Fruit fly (Drosophila melanogaster) whole organism, embryonic: Measurements from ENCODE around the gene ppk30.
A peak's percentile ranks its signal among the peaks of the same experiment; 100 is the strongest.

Source experiments
- Aef1 ChIP-seq: fragments of 200-800 bp; sonication (Bioruptor generic); IDR thresholded peaks from 3 replicates; pipeline ENCODE4 v1.3.6; 2022; ENCODE audit warnings: missing biosample characterization, missing genetic modification characterization
- Blimp-1 ChIP-seq: fragments of 200-800 bp; sonication (Bioruptor generic); optimal IDR thresholded peaks from 3 replicates; lab custom pipeline; 2018; ENCODE audit warnings: missing biosample characterization, missing genetic modification characterization, mild to moderate bottlenecking, moderate library complexity, missing genetic modification reagents
- Bteb2 ChIP-seq: fragments of 200-800 bp; sonication (Bioruptor generic); optimal IDR thresholded peaks from 2 replicates; lab custom pipeline; 2016; ENCODE audit warnings: missing biosample characterization, missing genetic modification characterization
- CG10267 ChIP-seq: fragments of 200-800 bp; sonication (Bioruptor generic); optimal IDR thresholded peaks from 2 replicates; lab custom pipeline; 2018; ENCODE audit warnings: missing biosample characterization, mild to moderate bottlenecking, missing genetic modification characterization, moderate library complexity
- CG11247 ChIP-seq: fragments of 200-800 bp; sonication (Bioruptor generic); IDR thresholded peaks from 2 replicates; pipeline ENCODE4 v1.3.6; 2022; ENCODE audit warnings: missing biosample characterization, missing genetic modification characterization
- CG12071 ChIP-seq: fragments of 200-800 bp; sonication (Bioruptor generic); optimal IDR thresholded peaks from 3 replicates; lab custom pipeline; 2018; ENCODE audit warnings: missing biosample characterization, mild to moderate bottlenecking, missing genetic modification characterization
- CG12744 ChIP-seq: fragments of 200-800 bp; sonication (Bioruptor generic); optimal IDR thresholded peaks from 2 replicates; lab custom pipeline; 2016; ENCODE audit warnings: missing biosample characterization, missing genetic modification characterization
- CG12942 ChIP-seq: fragments of 200-800 bp; sonication (Bioruptor generic); optimal IDR thresholded peaks from 3 replicates; lab custom pipeline; 2016; ENCODE audit warnings: missing biosample characterization, missing genetic modification characterization
- CG13775 ChIP-seq: fragments of 200-800 bp; sonication (Bioruptor generic); optimal IDR thresholded peaks from 3 replicates; lab custom pipeline; 2017; ENCODE audit warnings: missing biosample characterization, mild to moderate bottlenecking, missing genetic modification characterization
- CG14441 ChIP-seq: fragments of 200-800 bp; sonication (Bioruptor generic); IDR thresholded peaks from 2 replicates; pipeline ENCODE4 v1.3.6; 2022; ENCODE audit warnings: missing biosample characterization, missing genetic modification characterization
- CG14667 ChIP-seq: fragments of 200-800 bp; sonication (Bioruptor generic); IDR thresholded peaks from 2 replicates; pipeline ENCODE4 v1.3.6; 2022; ENCODE audit warnings: missing biosample characterization, missing genetic modification characterization
- CG15601 ChIP-seq: fragments of 200-800 bp; sonication (Bioruptor generic); optimal IDR thresholded peaks from 3 replicates; lab custom pipeline; 2019; ENCODE audit warnings: missing biosample characterization, mild to moderate bottlenecking, missing genetic modification characterization, moderate library complexity
- CG17361 ChIP-seq: fragments of 200-800 bp; sonication (Bioruptor generic); IDR thresholded peaks from 3 replicates; pipeline ENCODE4 v1.3.6; 2022; ENCODE audit warnings: missing biosample characterization, missing genetic modification characterization
- CG30431 ChIP-seq: fragments of 200-800 bp; sonication (Bioruptor generic); optimal IDR thresholded peaks from 2 replicates; lab custom pipeline; 2017; ENCODE audit warnings: missing biosample characterization, missing genetic modification characterization
- CG31441 ChIP-seq: fragments of 200-800 bp; sonication (Bioruptor generic); IDR thresholded peaks from 2 replicates; pipeline ENCODE4 v1.3.6; 2022; ENCODE audit warnings: missing biosample characterization, missing genetic modification characterization
- CG4282 ChIP-seq: fragments of 200-800 bp; sonication (Bioruptor generic); optimal IDR thresholded peaks from 2 replicates; lab custom pipeline; 2016; ENCODE audit warnings: missing biosample characterization, missing genetic modification characterization
- CG4360 ChIP-seq: fragments of 200-800 bp; sonication (Bioruptor generic); IDR thresholded peaks from 2 replicates; pipeline ENCODE4 v1.3.6; 2022; ENCODE audit warnings: missing biosample characterization, missing genetic modification characterization
- CG4424 ChIP-seq: fragments of 200-800 bp; sonication (Bioruptor generic); optimal IDR thresholded peaks from 3 replicates; lab custom pipeline; 2016; ENCODE audit warnings: missing biosample characterization, missing genetic modification characterization
- CG4820 ChIP-seq: fragments of 200-800 bp; sonication (Bioruptor generic); optimal IDR thresholded peaks from 3 replicates; lab custom pipeline; 2016; ENCODE audit warnings: missing biosample characterization, missing genetic modification characterization
- CG7357 ChIP-seq: fragments of 200-800 bp; sonication (Bioruptor generic); IDR thresholded peaks from 3 replicates; pipeline ENCODE4 v1.3.6; 2022; ENCODE audit warnings: missing biosample characterization, missing genetic modification characterization
- CG8089 ChIP-seq: fragments of 200-800 bp; sonication (Bioruptor generic); optimal IDR thresholded peaks from 3 replicates; lab custom pipeline; 2016; ENCODE audit warnings: missing biosample characterization, missing genetic modification characterization
- CG9727 ChIP-seq: fragments of 200-800 bp; sonication (Bioruptor generic); optimal IDR thresholded peaks from 3 replicates; lab custom pipeline; 2017; ENCODE audit warnings: missing biosample characterization, mild to moderate bottlenecking, missing genetic modification characterization
- CG9797 ChIP-seq: fragments of 200-800 bp; sonication (Bioruptor generic); optimal IDR thresholded peaks from 3 replicates; lab custom pipeline; 2018; ENCODE audit warnings: missing biosample characterization, mild to moderate bottlenecking, missing genetic modification characterization
- CTCF ChIP-seq: fragments of 200-800 bp; sonication (Bioruptor generic); optimal IDR thresholded peaks from 2 replicates; lab custom pipeline; 2017; ENCODE audit warnings: missing biosample characterization, mild to moderate bottlenecking, missing genetic modification characterization, moderate library complexity
- Deaf1 ChIP-seq: fragments of 200-800 bp; optimal IDR thresholded peaks from 3 replicates; lab custom pipeline; 2019; ENCODE audit warnings: missing biosample characterization, mild to moderate bottlenecking, missing genetic modification characterization, moderate library complexity
- Dip3 ChIP-seq: fragments of 200-800 bp; sonication (Bioruptor generic); optimal IDR thresholded peaks from 3 replicates; lab custom pipeline; 2016; ENCODE audit warnings: missing biosample characterization, missing genetic modification characterization
- Drgx ChIP-seq: fragments of 200-800 bp; sonication (Bioruptor generic); IDR thresholded peaks from 2 replicates; pipeline ENCODE4 v1.3.6; 2022; ENCODE audit warnings: missing biosample characterization, missing genetic modification characterization
- Med ChIP-seq: fragments of 200-800 bp; sonication (Bioruptor generic); peaks from one replicate; lab custom pipeline; 2016; ENCODE audit warnings: missing biosample characterization, missing genetic modification characterization, mild to moderate bottlenecking, inconsistent platforms, moderate library complexity
- NC2β ChIP-seq: fragments of 200-800 bp; sonication (Bioruptor generic); optimal IDR thresholded peaks from 2 replicates; lab custom pipeline; 2016; ENCODE audit warnings: missing biosample characterization, missing genetic modification characterization
- Nf-YB ChIP-seq: fragments of 200-800 bp; sonication (Bioruptor generic); optimal IDR thresholded peaks from 3 replicates; lab custom pipeline; 2019; ENCODE audit warnings: missing biosample characterization, mild to moderate bottlenecking, missing genetic modification characterization, moderate library complexity
- Oli ChIP-seq: fragments of 200-800 bp; sonication (Bioruptor generic); optimal IDR thresholded peaks from 2 replicates; lab custom pipeline; 2018; ENCODE audit warnings: missing biosample characterization, mild to moderate bottlenecking, missing genetic modification characterization, moderate library complexity
- Ssrp ChIP-seq: fragments of 200-800 bp; sonication (Bioruptor generic); optimal IDR thresholded peaks from 2 replicates; lab custom pipeline; 2018; ENCODE audit warnings: missing biosample characterization, mild to moderate bottlenecking, missing genetic modification characterization, moderate library complexity
- YL-1 ChIP-seq: fragments of 200-800 bp; sonication (Bioruptor generic); optimal IDR thresholded peaks from 3 replicates; lab custom pipeline; 2017; ENCODE audit warnings: missing biosample characterization, mild to moderate bottlenecking, missing genetic modification characterization
- abd-A ChIP-seq: fragments of 200-800 bp; sonication (Bioruptor generic); optimal IDR thresholded peaks from 3 replicates; lab custom pipeline; 2019; ENCODE audit warnings: missing biosample characterization, mild to moderate bottlenecking, missing genetic modification characterization, moderate library complexity
- cad ChIP-seq: fragments of >200 bp; optimal IDR thresholded peaks from 2 replicates; lab custom pipeline; 2017; ENCODE audit warnings: missing biosample characterization, missing genetic modification characterization
- chif ChIP-seq, 2 experiments: fragments of 200-800 bp; sonication (Bioruptor generic); optimal IDR thresholded peaks; 3 replicates each; lab custom pipeline; 2016; ENCODE audit warnings: missing biosample characterization in 2 of 2, missing genetic modification characterization in 2 of 2
- dmrt99B ChIP-seq: fragments of 200-800 bp; sonication (Bioruptor generic); optimal IDR thresholded peaks from 2 replicates; lab custom pipeline; 2018; ENCODE audit warnings: missing biosample characterization, mild to moderate bottlenecking, missing genetic modification characterization, moderate library complexity
- dpn ChIP-seq, 2 experiments: fragments of 200-800 bp; sonication (Bioruptor generic); optimal IDR thresholded peaks; 3 replicates each; lab custom pipeline; 2016; ENCODE audit warnings: missing biosample characterization in 2 of 2, missing genetic modification characterization in 2 of 2
- fd64A ChIP-seq: fragments of 200-800 bp; sonication (Bioruptor generic); optimal IDR thresholded peaks from 3 replicates; lab custom pipeline; 2018; ENCODE audit warnings: missing biosample characterization, mild to moderate bottlenecking, missing genetic modification characterization
- grau ChIP-seq: fragments of 200-800 bp; optimal IDR thresholded peaks from 3 replicates; lab custom pipeline; 2019; ENCODE audit warnings: missing biosample characterization, mild to moderate bottlenecking, missing genetic modification characterization, moderate library complexity
- gsb-n ChIP-seq: fragments of 200-800 bp; sonication (Bioruptor generic); optimal IDR thresholded peaks from 3 replicates; lab custom pipeline; 2018; ENCODE audit warnings: missing biosample characterization, mild to moderate bottlenecking, missing genetic modification characterization
- gt ChIP-seq: fragments of 200-800 bp; sonication (Bioruptor generic); IDR thresholded peaks from 2 replicates; pipeline ENCODE4 v1.3.6; 2022; ENCODE audit warnings: missing biosample characterization, missing genetic modification characterization
- jumu ChIP-seq: fragments of 200-800 bp; sonication (Bioruptor generic); optimal IDR thresholded peaks from 3 replicates; lab custom pipeline; 2016; ENCODE audit warnings: missing biosample characterization, missing genetic modification characterization
- odd ChIP-seq: fragments of 200-800 bp; sonication (Bioruptor generic); optimal IDR thresholded peaks from 2 replicates; lab custom pipeline; 2017; ENCODE audit warnings: missing biosample characterization, mild to moderate bottlenecking, missing genetic modification characterization
- pho ChIP-seq: fragments of 200-800 bp; sonication (Bioruptor generic); optimal IDR thresholded peaks from 2 replicates; lab custom pipeline; 2016; ENCODE audit warnings: missing biosample characterization, missing genetic modification characterization
- pnt ChIP-seq: fragments of 200-800 bp; sonication (Bioruptor generic); optimal IDR thresholded peaks from 3 replicates; lab custom pipeline; 2016; ENCODE audit warnings: missing biosample characterization, missing genetic modification characterization
- sc ChIP-seq, 3 experiments: fragments of >200 bp in 2 of 3; fragments of 200-800 bp in 1 of 3; sonication (Bioruptor generic) in 1 of 3; optimal IDR thresholded peaks; 2 replicates in 2 of 3; 3 replicates in 1 of 3; lab custom pipeline; 2017; ENCODE audit warnings: mild to moderate bottlenecking in 1 of 3, missing biosample characterization in 1 of 3, missing genetic modification characterization in 1 of 3, missing genetic modification reagents in 1 of 3
- sens ChIP-seq: fragments of 200-800 bp; sonication (Bioruptor generic); peaks from one replicate; lab custom pipeline; 2016; ENCODE audit warnings: missing biosample characterization, missing genetic modification characterization
- sisA ChIP-seq: fragments of 200-800 bp; sonication (Bioruptor generic); IDR thresholded peaks from 2 replicates; pipeline ENCODE4 v1.3.6; 2022; ENCODE audit warnings: missing biosample characterization, missing genetic modification characterization
- ttk ChIP-seq: fragments of 200-800 bp; sonication (Bioruptor generic); IDR thresholded peaks from 2 replicates; pipeline ENCODE4 v2.1.2; 2022; ENCODE audit warnings: missing biosample characterization, missing genetic modification characterization
- vfl ChIP-seq: fragments of 200-800 bp; sonication (Bioruptor generic); optimal IDR thresholded peaks from 2 replicates; lab custom pipeline; 2016; ENCODE audit warnings: missing biosample characterization, missing genetic modification characterization
- wdn ChIP-seq: fragments of 200-800 bp; sonication (Bioruptor generic); IDR thresholded peaks from 2 replicates; pipeline ENCODE4 v1.3.6; 2022; ENCODE audit warnings: missing biosample characterization, missing genetic modification characterization

The ppk30 gene

DNA sequence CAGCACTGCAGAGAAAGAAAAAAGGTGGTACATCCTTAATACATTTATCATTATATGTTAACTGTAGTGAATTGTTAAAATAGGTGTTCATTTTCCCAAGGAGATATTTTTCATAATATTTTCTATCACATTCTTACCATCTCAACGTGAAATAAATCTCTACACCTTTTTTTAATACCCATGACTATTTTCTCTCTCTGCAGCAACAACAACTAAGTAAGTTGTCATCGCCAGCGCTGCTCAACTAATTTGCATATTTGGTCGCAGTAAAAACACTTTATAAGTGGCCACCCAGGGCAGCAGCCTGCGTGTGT is 21.5 kb downstream of the ppk30 start (continued):
- TF ChIP-seq CG7357 (GFP tag; lab: Robert Waterston, UW) (0 out of 3 replicates have a peak, but pooled peaks have one; percentile 18), Oli (tag; lab: Kevin White, UChicago) (peak; percentile 53), CG31441 (GFP tag; lab: Robert Waterston, UW) (peak; percentile 52; the same call in 1 of the 2 replicates), CG8089 (no peak), CTCF (GFP tag; lab: Kevin White, UChicago) (no peak), dmrt99B (peak; percentile 81), pnt (no peak), Blimp-1 (GFP tag; lab: Kevin White, UChicago) (peak; percentile 67), CG4424 (GFP tag; lab: Kevin White, UChicago) (peak; percentile 58), CG4360 (peak; percentile 56; the same call in 1 of the 2 replicates), sc (optimal IDR thresholded peaks at IDR 0.05; lab: Kevin White, UChicago) (no peak), sc (GFP tag; optimal IDR thresholded peaks at IDR 0.05; lab: Kevin White, UChicago) (no peak), gsb-n (tag; lab: Kevin White, UChicago) (peak; percentile 53), gt (no peak), CG15601 (tag; lab: Kevin White, UChicago) (peak; percentile 8), CG12071 (peak; percentile 9), CG11247 (no peak), YL-1 (no peak), CG12942 (peak; percentile 4), Drgx (GFP tag; lab: Robert Waterston, UW) (0 out of 2 replicates have a peak, but pooled peaks have one; percentile 29), CG9797 (GFP tag; lab: Kevin White, UChicago) (no peak), CG12744 (no peak), grau (tag; lab: Kevin White, UChicago) (peak; percentile 58), Ssrp (tag; lab: Kevin White, UChicago) (peak; percentile 53), Aef1 (peak; percentile 29; the same call in 1 of the 3 replicates), NC2β (GFP tag; lab: Kevin White, UChicago) (peak; percentile 6), ttk (GFP tag; lab: Robert Waterston, UW) (no peak), Dip3 (no peak), abd-A (tag; lab: Kevin White, UChicago) (no peak), sisA (GFP tag; lab: Robert Waterston, UW) (peak; percentile 54), CG10267 (peak; percentile 30), CG17361 (0 out of 3 replicates have a peak, but pooled peaks have one; percentile 25), CG13775 (GFP tag; lab: Kevin White, UChicago) (peak; percentile 34), Deaf1 (no peak), odd (no peak), CG4282 (no peak), jumu (GFP tag; lab: Kevin White, UChicago) (no peak), dpn (GFP tag; optimal IDR thresholded peaks at IDR 0.05; lab: Kevin White, UChicago) (peak in 1 of 2 experiments; percentile 21), Med (peak; percentile 78), CG4820 (GFP tag; lab: Kevin White, UChicago) (peak; percentile 24), chif (GFP tag; optimal IDR thresholded peaks at IDR 0.05; lab: Kevin White, UChicago) (peak; percentile 4 to 46), Bteb2 (GFP tag; lab: Kevin White, UChicago) (no peak), sens (GFP tag; lab: Kevin White, UChicago) (peak; percentile 95), fd64A (no peak), pho (no peak), CG9727 (GFP tag; lab: Kevin White, UChicago) (peak; percentile 33), vfl (GFP tag; lab: Kevin White, UChicago) (no peak), CG14667 (GFP tag; lab: Robert Waterston, UW) (0 out of 2 replicates have a peak, but pooled peaks have one; percentile 16), Nf-YB (GFP tag; lab: Kevin White, UChicago) (no peak), CG30431 (peak; percentile 8), CG14441 (GFP tag; lab: Robert Waterston, UW) (no peak), wdn (GFP tag; lab: Robert Waterston, UW) (no peak), cad (GFP tag; lab: Kevin White, UChicago) (no peak)
